Fruit fly (Drosophila melanogaster) whole organism, embryonic: ENCODE results near the gene mag.

Experiments used
- Awh ChIP-seq: fragments of 200-800 bp; sonication (Bioruptor generic); IDR thresholded peaks from 2 replicates; pipeline ENCODE4, ENCODE4 v1.3.6; 2022; ENCODE audit warnings: missing biosample characterization, missing genetic modification characterization
- BEAF-32 ChIP-seq: fragments of 200-800 bp; sonication (Bioruptor generic); optimal IDR thresholded peaks from 3 replicates; lab custom pipeline; 2017; ENCODE audit warnings: missing biosample characterization, missing genetic modification characterization, mild to moderate bottlenecking, moderate library complexity, missing genetic modification reagents
- Bgb ChIP-seq: fragments of 200-800 bp; sonication (Bioruptor generic); IDR thresholded peaks from 2 replicates; pipeline ENCODE4 v1.3.6; 2022; ENCODE audit warnings: missing biosample characterization, missing genetic modification characterization; ENCODE audit not compliant: partially characterized antibody
- CG10565 ChIP-seq: fragments of 200-800 bp; sonication (Bioruptor generic); optimal IDR thresholded peaks from 3 replicates; lab custom pipeline; 2016; ENCODE audit warnings: missing biosample characterization, mild to moderate bottlenecking, missing genetic modification characterization
- CG12155 ChIP-seq: fragments of 200-800 bp; sonication (Bioruptor generic); optimal IDR thresholded peaks from 3 replicates; lab custom pipeline; 2016; ENCODE audit warnings: missing biosample characterization, missing genetic modification characterization
- CG12219 ChIP-seq: fragments of 200-800 bp; sonication (Bioruptor generic); optimal IDR thresholded peaks from 3 replicates; lab custom pipeline; 2018; ENCODE audit warnings: missing biosample characterization, mild to moderate bottlenecking, missing genetic modification characterization
- CG12391 ChIP-seq: fragments of 200-800 bp; sonication (Bioruptor generic); optimal IDR thresholded peaks from 3 replicates; lab custom pipeline; 2018; ENCODE audit warnings: missing biosample characterization, mild to moderate bottlenecking, missing genetic modification characterization, moderate library complexity
- CG12942 ChIP-seq: fragments of 200-800 bp; sonication (Bioruptor generic); optimal IDR thresholded peaks from 3 replicates; lab custom pipeline; 2016; ENCODE audit warnings: missing biosample characterization, missing genetic modification characterization
- CG13287 ChIP-seq: fragments of 200-800 bp; sonication (Bioruptor generic); IDR thresholded peaks from 2 replicates; pipeline ENCODE4 v1.3.6; 2022; ENCODE audit warnings: missing biosample characterization, missing genetic modification characterization; ENCODE audit not compliant: partially characterized antibody
- CG14014 ChIP-seq: fragments of 200-800 bp; sonication (Bioruptor generic); IDR thresholded peaks from 2 replicates; pipeline ENCODE4 v1.3.6; 2022; ENCODE audit warnings: missing biosample characterization, missing genetic modification characterization
- CG1792 ChIP-seq: fragments of 200-800 bp; sonication (Bioruptor generic); optimal IDR thresholded peaks from 2 replicates; lab custom pipeline; 2016; ENCODE audit warnings: missing biosample characterization, missing genetic modification characterization
- CG18599 ChIP-seq: fragments of 200-800 bp; sonication (Bioruptor generic); optimal IDR thresholded peaks from 3 replicates; lab custom pipeline; 2017; ENCODE audit warnings: missing biosample characterization, missing genetic modification characterization, mild to moderate bottlenecking, moderate library complexity, missing genetic modification reagents
- CG31388 ChIP-seq: fragments of 200-800 bp; sonication (Bioruptor generic); optimal IDR thresholded peaks from 2 replicates; lab custom pipeline; 2016; ENCODE audit warnings: missing biosample characterization, missing genetic modification characterization
- CG34422 ChIP-seq: fragments of 200-800 bp; sonication (Bioruptor generic); IDR thresholded peaks from 3 replicates; pipeline ENCODE4 v1.3.6; 2022; ENCODE audit warnings: missing biosample characterization, missing genetic modification characterization
- CG6175 ChIP-seq: fragments of 200-800 bp; sonication (Bioruptor generic); IDR thresholded peaks from 3 replicates; pipeline ENCODE4 v1.3.6; 2022; ENCODE audit warnings: missing biosample characterization, missing genetic modification characterization
- CG6654 ChIP-seq: fragments of 200-800 bp; sonication (Bioruptor generic); optimal IDR thresholded peaks from 2 replicates; lab custom pipeline; 2017; ENCODE audit warnings: missing biosample characterization, mild to moderate bottlenecking, missing genetic modification characterization
- CG6765 ChIP-seq: fragments of 200-800 bp; sonication (Bioruptor generic); optimal IDR thresholded peaks from 3 replicates; lab custom pipeline; 2017; ENCODE audit warnings: missing biosample characterization, mild to moderate bottlenecking, missing genetic modification characterization
- CG7786 ChIP-seq: fragments of 200-800 bp; sonication (Bioruptor generic); optimal IDR thresholded peaks from 2 replicates; lab custom pipeline; 2016; ENCODE audit warnings: missing biosample characterization, missing genetic modification characterization
- CG9932 ChIP-seq: fragments of 200-800 bp; sonication (Bioruptor generic); IDR thresholded peaks from 2 replicates; pipeline ENCODE4 v1.3.6; 2022; ENCODE audit warnings: missing biosample characterization, missing genetic modification characterization
- CoRest ChIP-seq: fragments of 200-800 bp; sonication (Bioruptor generic); optimal IDR thresholded peaks from 3 replicates; lab custom pipeline; 2018; ENCODE audit warnings: missing biosample characterization, mild to moderate bottlenecking, missing genetic modification characterization, moderate library complexity
- CrebB ChIP-seq: fragments of 200-800 bp; sonication (Bioruptor generic); optimal IDR thresholded peaks from 3 replicates; lab custom pipeline; 2018; ENCODE audit warnings: missing biosample characterization, mild to moderate bottlenecking, missing genetic modification characterization
- Dbx ChIP-seq: fragments of 200-800 bp; sonication (Bioruptor generic); IDR thresholded peaks from 3 replicates; pipeline ENCODE4 v1.3.6; 2022; ENCODE audit warnings: missing biosample characterization, missing genetic modification characterization
- Dfd ChIP-seq, 2 experiments: fragments of >200 bp; optimal IDR thresholded peaks; 2 replicates each; lab custom pipeline; 2017; ENCODE audit warnings: missing biosample characterization in 2 of 2, missing genetic modification characterization in 2 of 2
- Doc2 ChIP-seq: fragments of 200-800 bp; sonication (Bioruptor generic); IDR thresholded peaks from 2 replicates; pipeline ENCODE4 v1.3.6; 2022; ENCODE audit warnings: missing biosample characterization, missing genetic modification characterization
- ERR ChIP-seq: fragments of 200-800 bp; sonication (Bioruptor generic); optimal IDR thresholded peaks from 2 replicates; lab custom pipeline; 2016; ENCODE audit warnings: missing biosample characterization, missing genetic modification characterization
- Gug ChIP-seq: fragments of 200-800 bp; sonication (Bioruptor generic); IDR thresholded peaks from 4 replicates; pipeline ENCODE4 v1.3.6; 2022; ENCODE audit warnings: missing biosample characterization, missing genetic modification characterization
- Hand ChIP-seq: fragments of 200-800 bp; sonication (Bioruptor generic); optimal IDR thresholded peaks from 2 replicates; lab custom pipeline; 2017; ENCODE audit warnings: mild to moderate bottlenecking, missing biosample characterization, missing genetic modification reagents, missing genetic modification characterization
- Lpt ChIP-seq: fragments of >200 bp; optimal IDR thresholded peaks from 2 replicates; lab custom pipeline; 2018; ENCODE audit warnings: missing biosample characterization, missing genetic modification characterization
- MBD-R2 ChIP-seq: fragments of 200-800 bp; sonication (Bioruptor generic); IDR thresholded peaks from 2 replicates; pipeline ENCODE4 v1.3.6; 2022; ENCODE audit warnings: missing biosample characterization, missing genetic modification characterization
- NK7.1 ChIP-seq: fragments of 200-800 bp; sonication (Bioruptor generic); optimal IDR thresholded peaks from 3 replicates; lab custom pipeline; 2016; ENCODE audit warnings: missing biosample characterization, missing genetic modification characterization
- Oli ChIP-seq: fragments of 200-800 bp; sonication (Bioruptor generic); optimal IDR thresholded peaks from 2 replicates; lab custom pipeline; 2018; ENCODE audit warnings: missing biosample characterization, mild to moderate bottlenecking, missing genetic modification characterization, moderate library complexity
- Rfx ChIP-seq: fragments of 200-800 bp; sonication (Bioruptor generic); IDR thresholded peaks from 2 replicates; pipeline ENCODE4 v1.3.6; 2022; ENCODE audit warnings: missing biosample characterization, missing genetic modification characterization
- Side ChIP-seq: fragments of 200-800 bp; sonication (Bioruptor generic); optimal IDR thresholded peaks from 2 replicates; lab custom pipeline; 2016; ENCODE audit warnings: missing biosample characterization, missing genetic modification characterization
- az2 ChIP-seq: fragments of 200-800 bp; sonication (Bioruptor generic); optimal IDR thresholded peaks from 3 replicates; lab custom pipeline; 2016; ENCODE audit warnings: missing biosample characterization, missing genetic modification characterization
- bab2 ChIP-seq: fragments of 200-800 bp; sonication (Bioruptor generic); optimal IDR thresholded peaks from 2 replicates; lab custom pipeline; 2016; ENCODE audit warnings: missing biosample characterization, missing genetic modification characterization
- bsh ChIP-seq, 2 experiments: fragments of 200-800 bp; sonication (Bioruptor generic); optimal IDR thresholded peaks; 2 replicates each; lab custom pipeline; 2017 to 2018; ENCODE audit warnings: mild to moderate bottlenecking in 2 of 2, missing biosample characterization in 2 of 2, missing genetic modification characterization in 2 of 2, moderate library complexity in 1 of 2
- corto ChIP-seq: fragments of 200-800 bp; sonication (Bioruptor generic); optimal IDR thresholded peaks from 2 replicates; lab custom pipeline; 2016; ENCODE audit warnings: missing biosample characterization, mild to moderate bottlenecking, missing genetic modification characterization, moderate library complexity
- dan ChIP-seq: fragments of 200-800 bp; sonication (Bioruptor generic); IDR thresholded peaks from 2 replicates; pipeline ENCODE4 v1.3.6; 2022; ENCODE audit warnings: missing biosample characterization, missing genetic modification characterization
- disco-r ChIP-seq: fragments of 200-800 bp; sonication (Bioruptor generic); optimal IDR thresholded peaks from 2 replicates; lab custom pipeline; 2016; ENCODE audit warnings: missing biosample characterization, missing genetic modification characterization
- ems ChIP-seq: fragments of 200-800 bp; sonication (Bioruptor generic); optimal IDR thresholded peaks from 3 replicates; lab custom pipeline; 2016; ENCODE audit warnings: missing biosample characterization, missing genetic modification characterization
- eve ChIP-seq, 2 experiments: fragments of >200 bp; optimal IDR thresholded peaks; 2 replicates each; lab custom pipeline; 2017; ENCODE audit warnings: missing biosample characterization in 2 of 2, missing genetic modification characterization in 2 of 2
- fd3F ChIP-seq: fragments of 200-800 bp; sonication (Bioruptor generic); optimal IDR thresholded peaks from 2 replicates; lab custom pipeline; 2018; ENCODE audit warnings: missing biosample characterization, mild to moderate bottlenecking, missing genetic modification characterization, moderate library complexity
- ind ChIP-seq: fragments of 200-800 bp; sonication (Bioruptor generic); optimal IDR thresholded peaks from 3 replicates; lab custom pipeline; 2016; ENCODE audit warnings: missing biosample characterization, missing genetic modification characterization
- klu ChIP-seq: fragments of 200-800 bp; sonication (Bioruptor generic); IDR thresholded peaks from 2 replicates; pipeline ENCODE4 v1.3.6; 2022; ENCODE audit warnings: missing biosample characterization, missing genetic modification characterization
- p53 ChIP-seq: fragments of 200-800 bp; sonication (Bioruptor generic); optimal IDR thresholded peaks from 2 replicates; lab custom pipeline; 2016; ENCODE audit warnings: missing biosample characterization, missing genetic modification characterization
- prd ChIP-seq, 3 experiments: fragments of >200 bp in 2 of 3; fragments of 200-800 bp in 1 of 3; sonication (Bioruptor generic) in 1 of 3; optimal IDR thresholded peaks in 2 of 3; IDR thresholded peaks in 1 of 3; 2 replicates in 2 of 3; 3 replicates in 1 of 3; pipeline versions ENCODE4 v1.3.6 to Lab custom; 2017 to 2022; ENCODE audit warnings: missing biosample characterization in 1 of 3, missing genetic modification characterization in 1 of 3
- run ChIP-seq: fragments of 200-800 bp; sonication (Bioruptor generic); optimal IDR thresholded peaks from 3 replicates; lab custom pipeline; 2018; ENCODE audit warnings: missing biosample characterization, mild to moderate bottlenecking, missing genetic modification characterization
- shn ChIP-seq: fragments of 200-800 bp; sonication (Bioruptor generic); optimal IDR thresholded peaks from 3 replicates; lab custom pipeline; 2016; ENCODE audit warnings: missing biosample characterization, missing genetic modification characterization
- sim ChIP-seq: fragments of 200-800 bp; sonication (Bioruptor generic); IDR thresholded peaks from 2 replicates; pipeline ENCODE4 v1.3.6; 2022; ENCODE audit warnings: missing biosample characterization, missing genetic modification characterization
- tio ChIP-seq: fragments of 200-800 bp; sonication (Bioruptor generic); optimal IDR thresholded peaks from 2 replicates; lab custom pipeline; 2017; ENCODE audit warnings: missing biosample characterization, missing genetic modification characterization, inconsistent platforms
- unc-4 ChIP-seq: fragments of 200-800 bp; sonication (Bioruptor generic); IDR thresholded peaks from 2 replicates; pipeline ENCODE4 v1.3.6; 2022; ENCODE audit warnings: missing biosample characterization, missing genetic modification characterization; ENCODE audit not compliant: partially characterized antibody
- zf30C ChIP-seq: fragments of 200-800 bp; sonication (Bioruptor generic); optimal IDR thresholded peaks from 3 replicates; lab custom pipeline; 2018; ENCODE audit warnings: missing biosample characterization, mild to moderate bottlenecking, missing genetic modification characterization

Gene mag

dm6 chr3L:20432297-20432696 is 28.2 kb upstream of the mag start, which contains the start of the genes Las and Psn (continued):
- TF ChIP-seq ind (no peak), tio (no peak), CG12155 (GFP tag; lab: Kevin White, UChicago) (peak; percentile 16), ems (GFP tag; lab: Kevin White, UChicago) (no peak), Oli (tag; lab: Kevin White, UChicago) (no peak), shn (no peak), Dfd (GFP tag; optimal IDR thresholded peaks at IDR 0.05; lab: Kevin White, UChicago) (no peak), CG18599 (GFP tag; lab: Kevin White, UChicago) (no peak), zf30C (GFP tag; lab: Kevin White, UChicago) (no peak), unc-4 (peak; percentile 71), NK7.1 (GFP tag; lab: Kevin White, UChicago) (no peak), eve (GFP tag; optimal IDR thresholded peaks at IDR 0.05; lab: Kevin White, UChicago) (no peak), prd (optimal IDR thresholded peaks at IDR 0.05; lab: Kevin White, UChicago) (no peak), prd (GFP tag; IDR thresholded peaks at IDR 0.05; lab: Robert Waterston, UW) (no peak), CG12942 (GFP tag; lab: Kevin White, UChicago) (no peak), bsh (GFP tag; optimal IDR thresholded peaks at IDR 0.05; lab: Kevin White, UChicago) (no peak), bab2 (GFP tag; lab: Kevin White, UChicago) (no peak), CG6654 (GFP tag; lab: Kevin White, UChicago) (no peak), CG9932 (GFP tag; lab: Robert Waterston, UW) (no peak), sim (GFP tag; lab: Robert Waterston, UW) (no peak), Side (GFP tag; lab: Kevin White, UChicago) (no peak), CG13287 (peak; percentile 82), CoRest (tag; lab: Kevin White, UChicago) (no peak), Bgb (GFP tag; lab: Robert Waterston, UW) (0 out of 2 replicates have a peak, but pooled peaks have one; percentile 32), CG34422 (GFP tag; lab: Robert Waterston, UW) (no peak), MBD-R2 (GFP tag; lab: Robert Waterston, UW) (peak; percentile 60), CG7786 (GFP tag; lab: Kevin White, UChicago) (no peak), CG6175 (GFP tag; lab: Robert Waterston, UW) (no peak), CrebB (no peak), disco-r (GFP tag; lab: Kevin White, UChicago) (no peak), CG6765 (GFP tag; lab: Kevin White, UChicago) (no peak), Doc2 (GFP tag; lab: Robert Waterston, UW) (no peak), dan (GFP tag; lab: Robert Waterston, UW) (no peak), Lpt (GFP tag; lab: Kevin White, UChicago) (no peak), az2 (GFP tag; lab: Kevin White, UChicago) (no peak), CG31388 (GFP tag; lab: Kevin White, UChicago) (no peak), Rfx (GFP tag; lab: Robert Waterston, UW) (no peak), corto (no peak), Dbx (GFP tag; lab: Robert Waterston, UW) (no peak), CG14014 (no peak), CG10565 (no peak), Awh (GFP tag; lab: Robert Waterston, UW) (no peak), CG12219 (no peak), fd3F (GFP tag; lab: Kevin White, UChicago) (no peak), BEAF-32 (GFP tag; lab: Kevin White, UChicago) (peak; percentile 76), p53 (no peak), CG12391 (tag; lab: Kevin White, UChicago) (no peak), Gug (GFP tag; lab: Robert Waterston, UW) (no peak), run (no peak), ERR (GFP tag; lab: Kevin White, UChicago) (no peak), klu (no peak), CG1792 (GFP tag; lab: Kevin White, UChicago) (no peak), Hand (GFP tag; lab: Kevin White, UChicago) (no peak)
